Worm (Caenorhabditis elegans): ENCODE results near the gene txdc-9.

ce11 chrIII:6399424-6399823, 32.6 kb upstream of the txdc-9 start:
- no peak for TF ChIP-seq tab-1 (GFP tag; IDR thresholded peaks at IDR 0.05)
- no peak for TF ChIP-seq ref-1 (GFP tag; conservative IDR thresholded peaks at IDR 0.05)
- TF ChIP-seq cog-1 (tag; optimal IDR thresholded peaks at IDR 0.05) = no peak
- no peak for TF ChIP-seq med-1 (GFP tag; optimal IDR thresholded peaks at IDR 0.05; ENCODE audit: insufficient read depth)
